Worm (Caenorhabditis elegans) whole organism, L2 larva: ENCODE results near the gene W02C12.2.

Experiments
- C34F6.9 ChIP-seq: fragments of 150-350 bp; optimal IDR thresholded peaks from 2 replicates; lab custom pipeline; 2014; ENCODE audit warnings: missing biosample characterization, missing genetic modification characterization
- R02D3.7 ChIP-seq: fragments of 150-350 bp; optimal IDR thresholded peaks from 2 replicates; lab custom pipeline; 2014; ENCODE audit warnings: missing biosample characterization, missing genetic modification characterization
- Y55F3AM.14 ChIP-seq: fragments of 200-800 bp; sonication (Bioruptor generic); optimal IDR thresholded peaks from 2 replicates; lab custom pipeline; 2018; ENCODE audit warnings: mild to moderate bottlenecking, missing genetic modification characterization, missing compliant biosample characterization
- ZK546.5 ChIP-seq: sonication (generic microtip); optimal IDR thresholded peaks from 2 replicates; lab custom pipeline; 2017; ENCODE audit warnings: missing biosample characterization, missing genetic modification characterization
- alr-1 ChIP-seq: fragments of 150-350 bp; optimal IDR thresholded peaks from 2 replicates; lab custom pipeline; 2014; ENCODE audit warnings: missing biosample characterization, missing genetic modification characterization
- aly-2 ChIP-seq: fragments of 150-350 bp; optimal IDR thresholded peaks from 2 replicates; lab custom pipeline; 2014; ENCODE audit warnings: missing biosample characterization, missing genetic modification characterization
- ama-1 ChIP-seq: fragments of 150-350 bp; optimal IDR thresholded peaks from 2 replicates; lab custom pipeline; 2018; ENCODE audit warnings: inconsistent platforms
- blmp-1 ChIP-seq: sonication (generic microtip); optimal IDR thresholded peaks from 2 replicates; lab custom pipeline; 2017; ENCODE audit warnings: missing genetic modification characterization, mild to moderate bottlenecking, missing compliant biosample characterization, antibody characterized with exemption, moderate library complexity; ENCODE audit not compliant: insufficient read depth
- ceh-16 ChIP-seq: fragments of 150-350 bp; optimal IDR thresholded peaks from 2 replicates; lab custom pipeline; 2014; ENCODE audit warnings: missing biosample characterization, missing genetic modification characterization
- ceh-82 ChIP-seq: fragments of 150-350 bp; optimal IDR thresholded peaks from 2 replicates; lab custom pipeline; 2014; ENCODE audit warnings: missing biosample characterization, missing genetic modification characterization
- crh-2 ChIP-seq: sonication (generic microtip); optimal IDR thresholded peaks from 2 replicates; lab custom pipeline; 2017; ENCODE audit warnings: missing biosample characterization, missing genetic modification characterization
- dmd-4 ChIP-seq: sonication (generic microtip); optimal IDR thresholded peaks from 2 replicates; lab custom pipeline; 2017; ENCODE audit warnings: missing biosample characterization, missing genetic modification characterization
- egl-27 ChIP-seq: sonication (generic microtip); optimal IDR thresholded peaks from 3 replicates; lab custom pipeline; 2017; ENCODE audit warnings: missing biosample characterization, missing genetic modification reagents, missing genetic modification characterization
- elt-1 ChIP-seq: fragments of 150-350 bp; optimal IDR thresholded peaks from 2 replicates; lab custom pipeline; 2014; ENCODE audit warnings: missing biosample characterization, missing genetic modification characterization
- elt-3 ChIP-seq: sonication (generic microtip); optimal IDR thresholded peaks from 2 replicates; lab custom pipeline; 2017; ENCODE audit warnings: missing biosample characterization, missing genetic modification characterization
- fos-1 ChIP-seq: fragments of 150-350 bp; optimal IDR thresholded peaks from 2 replicates; lab custom pipeline; 2014; ENCODE audit warnings: missing biosample characterization, missing genetic modification characterization
- gmeb-1 ChIP-seq: fragments of 150-350 bp; optimal IDR thresholded peaks from 2 replicates; lab custom pipeline; 2014; ENCODE audit warnings: missing biosample characterization, missing genetic modification characterization
- lin-11 ChIP-seq: fragments of 150-350 bp; sonication (generic microtip); optimal IDR thresholded peaks from 2 replicates; lab custom pipeline; 2014; ENCODE audit warnings: missing biosample characterization, missing genetic modification characterization, inconsistent platforms, mixed read lengths
- lin-13 ChIP-seq: fragments of 150-350 bp; optimal IDR thresholded peaks from 2 replicates; lab custom pipeline; 2014; ENCODE audit warnings: missing biosample characterization, missing genetic modification reagents, missing genetic modification characterization
- lin-39 ChIP-seq: fragments of 150-350 bp; optimal IDR thresholded peaks from 2 replicates; lab custom pipeline; 2014; ENCODE audit warnings: missing biosample characterization, missing genetic modification reagents, missing genetic modification characterization
- lsy-2 ChIP-seq, 2 experiments: fragments of 150-350 bp in 1 of 2; sonication (generic microtip) in 1 of 2; optimal IDR thresholded peaks; 2 replicates each; lab custom pipeline; 2014 to 2017; ENCODE audit warnings: missing biosample characterization in 2 of 2, missing genetic modification characterization in 2 of 2
- mab-5 ChIP-seq: fragments of 150-350 bp; optimal IDR thresholded peaks from 2 replicates; lab custom pipeline; 2014; ENCODE audit warnings: missing biosample characterization, missing genetic modification characterization
- mbf-1 ChIP-seq: sonication (generic microtip); optimal IDR thresholded peaks from 2 replicates; lab custom pipeline; 2017; ENCODE audit warnings: missing biosample characterization, missing genetic modification characterization
- mdl-1 ChIP-seq, 2 experiments: fragments of 150-350 bp in 1 of 2; sonication (generic microtip) in 1 of 2; optimal IDR thresholded peaks; 2 replicates each; lab custom pipeline; 2017; ENCODE audit warnings: missing biosample characterization in 2 of 2, missing genetic modification characterization in 2 of 2
- nhr-10 ChIP-seq: sonication (generic microtip); optimal IDR thresholded peaks from 2 replicates; lab custom pipeline; 2017; ENCODE audit warnings: missing biosample characterization, missing genetic modification characterization
- nhr-11 ChIP-seq: fragments of 150-350 bp; optimal IDR thresholded peaks from 2 replicates; lab custom pipeline; 2014; ENCODE audit warnings: missing biosample characterization, missing genetic modification characterization
- nhr-12 ChIP-seq: fragments of 150-350 bp; optimal IDR thresholded peaks from 2 replicates; lab custom pipeline; 2014; ENCODE audit warnings: missing biosample characterization, missing genetic modification characterization
- nhr-129 ChIP-seq: fragments of 150-350 bp; optimal IDR thresholded peaks from 2 replicates; lab custom pipeline; 2014; ENCODE audit warnings: missing biosample characterization, missing genetic modification characterization
- nhr-21 ChIP-seq: fragments of 150-350 bp; optimal IDR thresholded peaks from 2 replicates; lab custom pipeline; 2014; ENCODE audit warnings: missing biosample characterization, missing genetic modification characterization
- nhr-23 ChIP-seq: fragments of 150-350 bp; optimal IDR thresholded peaks from 2 replicates; lab custom pipeline; 2014; ENCODE audit warnings: missing biosample characterization, missing genetic modification reagents, missing genetic modification characterization
- nhr-237 ChIP-seq: fragments of 150-350 bp; optimal IDR thresholded peaks from 2 replicates; lab custom pipeline; 2014; ENCODE audit warnings: missing biosample characterization, missing genetic modification characterization
- nhr-25 ChIP-seq: fragments of 150-350 bp; sonication (generic microtip); optimal IDR thresholded peaks from 3 replicates; lab custom pipeline; 2014; ENCODE audit warnings: missing biosample characterization, missing genetic modification characterization
- nhr-6 ChIP-seq: fragments of 150-350 bp; optimal IDR thresholded peaks from 2 replicates; lab custom pipeline; 2014; ENCODE audit warnings: missing biosample characterization, missing genetic modification characterization
- nhr-77 ChIP-seq: fragments of 150-350 bp; optimal IDR thresholded peaks from 2 replicates; lab custom pipeline; 2014; ENCODE audit warnings: missing biosample characterization, missing genetic modification characterization
- peb-1 ChIP-seq: fragments of 150-350 bp; optimal IDR thresholded peaks from 2 replicates; lab custom pipeline; 2014; ENCODE audit warnings: missing biosample characterization, missing genetic modification characterization
- sem-4 ChIP-seq: fragments of 150-350 bp; optimal IDR thresholded peaks from 2 replicates; lab custom pipeline; 2014; ENCODE audit warnings: missing biosample characterization, missing genetic modification reagents, missing genetic modification characterization
- skn-1 ChIP-seq: sonication (generic microtip); optimal IDR thresholded peaks from 2 replicates; lab custom pipeline; 2017; ENCODE audit warnings: missing biosample characterization, missing genetic modification characterization
- sma-3 ChIP-seq: sonication (generic microtip); optimal IDR thresholded peaks from 2 replicates; lab custom pipeline; 2016; ENCODE audit warnings: missing genetic modification reagents, missing genetic modification characterization, missing compliant biosample characterization
- sma-9 ChIP-seq, 2 experiments: fragments of 150-350 bp in 1 of 2; sonication (generic microtip) in 1 of 2; optimal IDR thresholded peaks; 2 replicates each; lab custom pipeline; 2014 to 2016; ENCODE audit warnings: missing genetic modification characterization in 2 of 2, mild to moderate bottlenecking in 1 of 2, missing biosample characterization in 1 of 2, missing compliant biosample characterization in 1 of 2, missing genetic modification reagents in 1 of 2, moderate library complexity in 1 of 2
- snpc-4 ChIP-seq: fragments of 150-350 bp; optimal IDR thresholded peaks from 2 replicates; lab custom pipeline; 2014; ENCODE audit warnings: missing biosample characterization, missing genetic modification characterization
- unc-39 ChIP-seq: fragments of 150-350 bp; optimal IDR thresholded peaks from 2 replicates; lab custom pipeline; 2014; ENCODE audit warnings: missing biosample characterization, missing genetic modification characterization
- unc-55 ChIP-seq: fragments of 150-350 bp; sonication (generic microtip); optimal IDR thresholded peaks from 3 replicates; lab custom pipeline; 2014; ENCODE audit warnings: missing biosample characterization, missing genetic modification reagents, missing genetic modification characterization
- zag-1 ChIP-seq: fragments of 150-350 bp; optimal IDR thresholded peaks from 2 replicates; lab custom pipeline; 2014; ENCODE audit warnings: missing biosample characterization, missing genetic modification characterization
- ztf-1 ChIP-seq: fragments of 200-800 bp; sonication (Bioruptor generic); conservative IDR thresholded peaks from 2 replicates; pipeline ENCODE4 v1.3.6; 2022; ENCODE audit warnings: missing genetic modification characterization, missing compliant biosample characterization
- ztf-11 ChIP-seq: sonication (generic microtip); optimal IDR thresholded peaks from 2 replicates; lab custom pipeline; 2017; ENCODE audit warnings: missing biosample characterization, missing genetic modification characterization

The W02C12.2 gene

ce11 chrIV:4030917-4031599, 23.3 kb upstream of the W02C12.2 start (continued):
- TF ChIP-seq nhr-237 (tag; lab: Kevin White, UChicago) (no peak), R02D3.7 (tag; lab: Kevin White, UChicago) (no peak), gmeb-1 (peak; percentile 79), nhr-6 (tag; lab: Kevin White, UChicago) (no peak), nhr-129 (peak; percentile 6), mab-5 (tag; lab: Kevin White, UChicago) (no peak)

ce11 chrIV:4029288-4029687, 21.5 kb upstream of the W02C12.2 start:
- TF ChIP-seq lin-11 (tag; lab: Kevin White, UChicago) (no peak), ztf-11 (no peak), nhr-25 (tag; lab: Kevin White, UChicago) (no peak), gmeb-1 (no peak), sma-3 (GFP tag; lab: Kevin White, UChicago) (peak; percentile 46), nhr-129 (no peak), crh-2 (peak; percentile 21), dmd-4 (tag; lab: Kevin White, UChicago) (no peak), sma-9 (GFP tag; optimal IDR thresholded peaks at IDR 0.05; lab: Kevin White, UChicago) (peak; percentile 65), sma-9 (tag; optimal IDR thresholded peaks at IDR 0.05; lab: Kevin White, UChicago) (no peak), fos-1 (tag; lab: Kevin White, UChicago) (peak; percentile 35), peb-1 (tag; lab: Kevin White, UChicago) (no peak), nhr-11 (tag; lab: Kevin White, UChicago) (no peak), elt-1 (no peak), nhr-6 (tag; lab: Kevin White, UChicago) (no peak), snpc-4 (tag; lab: Kevin White, UChicago) (no peak), nhr-10 (tag; lab: Kevin White, UChicago) (no peak), ama-1 (lab: Kevin White, UChicago) (peak; percentile 26), nhr-21 (tag; lab: Kevin White, UChicago) (no peak), mbf-1 (tag; lab: Kevin White, UChicago) (no peak), C34F6.9 (tag; lab: Kevin White, UChicago) (no peak), elt-3 (tag; lab: Kevin White, UChicago) (no peak), unc-39 (tag; lab: Kevin White, UChicago) (no peak), aly-2 (no peak)

ce11 chrIV:4028177-4028576, 20.4 kb upstream of the W02C12.2 start:
- TF ChIP-seq crh-2: peak; percentile 55
- peak; percentile 32 for TF ChIP-seq sem-4 (tag; lab: Kevin White, UChicago)
- TF ChIP-seq nhr-6 (tag; lab: Kevin White, UChicago): peak; percentile 24
- TF ChIP-seq lin-39 (tag; lab: Kevin White, UChicago): no peak
- TF ChIP-seq sma-9 (GFP tag; optimal IDR thresholded peaks at IDR 0.05; lab: Kevin White, UChicago): peak; percentile 88
- TF ChIP-seq sma-9 (tag; optimal IDR thresholded peaks at IDR 0.05; lab: Kevin White, UChicago): no peak
- peak; percentile 14 for TF ChIP-seq C34F6.9 (tag; lab: Kevin White, UChicago)
- no peak for TF ChIP-seq nhr-10 (tag; lab: Kevin White, UChicago)
- peak; percentile 52 for TF ChIP-seq blmp-1 (tag; lab: Kevin White, UChicago)
- TF ChIP-seq egl-27: no peak
- no peak for TF ChIP-seq nhr-11 (tag; lab: Kevin White, UChicago)
- peak; percentile 5 for TF ChIP-seq zag-1 (tag; lab: Kevin White, UChicago)
- TF ChIP-seq elt-3 (tag; lab: Kevin White, UChicago): no peak
- peak; percentile 25 for TF ChIP-seq gmeb-1
- TF ChIP-seq Y55F3AM.14 (GFP tag; lab: Kevin White, UChicago): peak; percentile 70
- no peak for TF ChIP-seq nhr-237 (tag; lab: Kevin White, UChicago)
- peak; percentile 15 for TF ChIP-seq mab-5 (tag; lab: Kevin White, UChicago)
- TF ChIP-seq ztf-1 (GFP tag; lab: Robert Waterston, UW): no peak
- peak; percentile 5 to 52 for TF ChIP-seq lsy-2 (tag; optimal IDR thresholded peaks at IDR 0.05; lab: Kevin White, UChicago)
- no peak for TF ChIP-seq ZK546.5 (tag; lab: Kevin White, UChicago)
- no peak for TF ChIP-seq ama-1 (lab: Kevin White, UChicago)
- no peak for TF ChIP-seq nhr-12 (tag; lab: Kevin White, UChicago)
- no peak for TF ChIP-seq skn-1 (tag; lab: Kevin White, UChicago)
- peak; percentile 4 for TF ChIP-seq lin-13
- no peak for TF ChIP-seq peb-1 (tag; lab: Kevin White, UChicago)
- peak; percentile 79 for TF ChIP-seq fos-1 (tag; lab: Kevin White, UChicago)
- TF ChIP-seq R02D3.7 (tag; lab: Kevin White, UChicago): no peak
- TF ChIP-seq ceh-82 (tag; lab: Kevin White, UChicago): no peak
- peak; percentile 69 for TF ChIP-seq sma-3 (GFP tag; lab: Kevin White, UChicago)
- no peak for TF ChIP-seq unc-39 (tag; lab: Kevin White, UChicago)
- no peak for TF ChIP-seq nhr-77
- no peak for TF ChIP-seq dmd-4 (tag; lab: Kevin White, UChicago)
- no peak for TF ChIP-seq ztf-11
- peak; percentile 82 for TF ChIP-seq nhr-129
- no peak for TF ChIP-seq unc-55 (GFP tag; lab: Kevin White, UChicago)
- no peak for TF ChIP-seq lin-11 (tag; lab: Kevin White, UChicago)
- peak; percentile 92 for TF ChIP-seq ceh-16 (tag; lab: Kevin White, UChicago)
- no peak for TF ChIP-seq alr-1 (tag; lab: Kevin White, UChicago)
- TF ChIP-seq mbf-1 (tag; lab: Kevin White, UChicago): no peak
- no peak for TF ChIP-seq nhr-23 (tag; lab: Kevin White, UChicago)
- peak; percentile 70 to 72 for TF ChIP-seq mdl-1 (tag; optimal IDR thresholded peaks at IDR 0.05; lab: Kevin White, UChicago)
- TF ChIP-seq nhr-25 (tag; lab: Kevin White, UChicago): peak; percentile 54
